Worm (Caenorhabditis elegans) whole organism, L4 larva: ENCODE results near the gene F09G8.10.
A peak's percentile ranks its signal among the peaks of the same experiment; 100 is the strongest.

Source experiments
- F49E8.2 ChIP-seq: sonication (generic microtip); optimal IDR thresholded peaks from 2 replicates; lab custom pipeline; 2016; ENCODE audit warnings: missing compliant biosample characterization, mild to moderate bottlenecking, missing genetic modification characterization, borderline replicate concordance
- cey-2 ChIP-seq: sonication (generic microtip); optimal IDR thresholded peaks from 3 replicates; lab custom pipeline; 2017; ENCODE audit warnings: missing genetic modification characterization, mild to moderate bottlenecking, missing compliant biosample characterization, antibody characterized with exemption, borderline replicate concordance; ENCODE audit not compliant: insufficient read depth
- dve-1 ChIP-seq: sonication (generic microtip); optimal IDR thresholded peaks from 2 replicates; lab custom pipeline; 2017; ENCODE audit warnings: antibody characterized with exemption, mild to moderate bottlenecking, missing genetic modification characterization, missing compliant biosample characterization; ENCODE audit not compliant: insufficient read depth
- fos-1 ChIP-seq: fragments of 150-350 bp; optimal IDR thresholded peaks from 2 replicates; lab custom pipeline; 2014; ENCODE audit warnings: missing biosample characterization, missing genetic modification characterization
- hif-1 ChIP-seq, 2 experiments: sonication (generic microtip); optimal IDR thresholded peaks; 2 replicates each; lab custom pipeline; 2016 to 2017; ENCODE audit warnings: missing compliant biosample characterization in 2 of 2, missing genetic modification characterization in 2 of 2, missing genetic modification reagents in 2 of 2, missing genotype in 2 of 2, mild to moderate bottlenecking in 1 of 2
- mdl-1 ChIP-seq, 2 experiments: fragments of 150-350 bp in 1 of 2; sonication (generic microtip) in 1 of 2; optimal IDR thresholded peaks; 2 replicates each; lab custom pipeline; 2014 to 2017; ENCODE audit warnings: missing biosample characterization in 2 of 2, missing genetic modification characterization in 2 of 2
- nhr-11 ChIP-seq: fragments of 150-350 bp; optimal IDR thresholded peaks from 2 replicates; lab custom pipeline; 2014; ENCODE audit warnings: missing biosample characterization, missing genetic modification characterization
- nhr-25 ChIP-seq: sonication (generic microtip); optimal IDR thresholded peaks from 2 replicates; lab custom pipeline; 2017; ENCODE audit warnings: missing genetic modification characterization, mild to moderate bottlenecking, missing compliant biosample characterization, antibody characterized with exemption, moderate library complexity, borderline replicate concordance; ENCODE audit not compliant: insufficient read depth
- nhr-76 ChIP-seq: fragments of 150-350 bp; optimal IDR thresholded peaks from 2 replicates; lab custom pipeline; 2014; ENCODE audit warnings: missing biosample characterization, missing genetic modification characterization
- nhr-77 ChIP-seq: fragments of 150-350 bp; optimal IDR thresholded peaks from 2 replicates; lab custom pipeline; 2014; ENCODE audit warnings: missing biosample characterization, missing genetic modification characterization
- skn-1 ChIP-seq: fragments of 150-350 bp; optimal IDR thresholded peaks from 2 replicates; lab custom pipeline; 2014; ENCODE audit warnings: missing biosample characterization, missing genetic modification characterization
- unc-62 ChIP-seq, 3 experiments: fragments of 150-350 bp in 1 of 3; sonication (generic microtip); optimal IDR thresholded peaks in 2 of 3; peaks in 1 of 3; 1 replicate in 1 of 3; 2 replicates in 2 of 3; lab custom pipeline; 2014 to 2017; ENCODE audit warnings: missing biosample characterization in 3 of 3, missing genetic modification characterization in 3 of 3, missing genetic modification reagents in 3 of 3, missing genotype in 1 of 3

DNA sequence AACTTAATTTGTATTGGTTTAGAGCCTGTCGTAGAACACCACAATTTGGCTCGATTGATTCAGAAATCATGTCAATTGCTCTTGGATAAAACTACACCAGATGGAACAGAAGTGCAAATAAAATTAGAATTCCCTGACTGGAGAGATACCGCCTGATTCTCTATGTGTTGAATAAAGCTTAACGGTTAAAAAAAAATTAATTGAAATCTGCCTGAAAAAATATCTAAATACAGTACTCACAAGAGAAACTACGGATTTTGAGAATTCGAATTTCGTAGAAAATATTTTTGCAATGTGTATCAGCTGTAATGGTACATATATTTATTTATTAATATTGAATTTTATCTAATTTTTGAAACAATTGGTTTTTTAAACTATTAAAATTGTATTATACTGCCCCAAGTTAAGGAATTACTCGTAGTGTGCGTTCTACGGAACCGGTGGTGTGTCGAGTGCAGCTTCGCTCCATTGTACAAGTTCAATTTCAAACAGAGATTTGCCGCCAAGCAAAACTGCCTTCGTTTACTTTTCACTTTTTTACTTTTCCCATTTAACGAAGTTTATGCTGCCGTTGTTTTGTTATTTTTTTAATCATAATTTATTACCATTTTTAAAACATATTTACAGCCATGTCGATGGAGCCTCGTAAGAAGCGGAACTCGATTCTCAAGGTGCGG is 21.8 kb downstream of the F09G8.10 start, which contains the start of gene knl-1:
- no peak for TF ChIP-seq nhr-11 (tag; lab: Kevin White, UChicago)
- TF ChIP-seq cey-2, result no peak
- no peak for TF ChIP-seq unc-62 (GFP tag; optimal IDR thresholded peaks at IDR 0.05 in 1 of 2; lab: Kevin White, UChicago)
- TF ChIP-seq unc-62 (tag; optimal IDR thresholded peaks at IDR 0.05; lab: Kevin White, UChicago), result no peak
- no peak for TF ChIP-seq skn-1 (tag; lab: Kevin White, UChicago)
- TF ChIP-seq hif-1 (tag; optimal IDR thresholded peaks at IDR 0.05; lab: Kevin White, UChicago), result peak in 1 of 2 experiments; percentile 69
- no peak for TF ChIP-seq fos-1
- peak; percentile 14 for TF ChIP-seq nhr-77 (tag; lab: Kevin White, UChicago)
- TF ChIP-seq mdl-1 (tag; optimal IDR thresholded peaks at IDR 0.05; lab: Kevin White, UChicago), result no peak
- TF ChIP-seq dve-1, result no peak
- no peak for TF ChIP-seq F49E8.2
- TF ChIP-seq nhr-76 (tag; lab: Kevin White, UChicago), result no peak
- TF ChIP-seq nhr-25 (tag; lab: Kevin White, UChicago), result peak; percentile 19
